Fruit fly (Drosophila melanogaster) whole organism, embryonic: Measurements from ENCODE around the gene QC.
A peak's percentile ranks its signal among the peaks of the same experiment; 100 is the strongest.

Experiments
- CG17912 ChIP-seq: fragments of 200-800 bp; sonication (Bioruptor generic); optimal IDR thresholded peaks from 2 replicates; lab custom pipeline; 2018; ENCODE audit warnings: missing biosample characterization, mild to moderate bottlenecking, missing genetic modification characterization
- CG2875 ChIP-seq: fragments of 200-800 bp; sonication (Bioruptor generic); optimal IDR thresholded peaks from 2 replicates; lab custom pipeline; 2017; ENCODE audit warnings: missing biosample characterization, mild to moderate bottlenecking, missing genetic modification characterization, missing genetic modification reagents
- CG42726 ChIP-seq: fragments of 200-800 bp; sonication (Bioruptor generic); IDR thresholded peaks from 2 replicates; pipeline ENCODE4 v1.3.6; 2022; ENCODE audit warnings: missing biosample characterization, missing genetic modification characterization; ENCODE audit not compliant: partially characterized antibody
- Oli ChIP-seq: fragments of 200-800 bp; sonication (Bioruptor generic); optimal IDR thresholded peaks from 2 replicates; lab custom pipeline; 2018; ENCODE audit warnings: missing biosample characterization, mild to moderate bottlenecking, missing genetic modification characterization, moderate library complexity
- bab2 ChIP-seq: fragments of 200-800 bp; sonication (Bioruptor generic); optimal IDR thresholded peaks from 2 replicates; lab custom pipeline; 2016; ENCODE audit warnings: missing biosample characterization, missing genetic modification characterization
- dm ChIP-seq: fragments of 200-800 bp; sonication (Bioruptor generic); optimal IDR thresholded peaks from 3 replicates; lab custom pipeline; 2016; ENCODE audit warnings: missing biosample characterization, missing genetic modification characterization
- tup ChIP-seq: fragments of 200-800 bp; sonication (Bioruptor generic); optimal IDR thresholded peaks from 2 replicates; lab custom pipeline; 2016; ENCODE audit warnings: missing biosample characterization, mild to moderate bottlenecking, missing genetic modification characterization, moderate library complexity

DNA sequence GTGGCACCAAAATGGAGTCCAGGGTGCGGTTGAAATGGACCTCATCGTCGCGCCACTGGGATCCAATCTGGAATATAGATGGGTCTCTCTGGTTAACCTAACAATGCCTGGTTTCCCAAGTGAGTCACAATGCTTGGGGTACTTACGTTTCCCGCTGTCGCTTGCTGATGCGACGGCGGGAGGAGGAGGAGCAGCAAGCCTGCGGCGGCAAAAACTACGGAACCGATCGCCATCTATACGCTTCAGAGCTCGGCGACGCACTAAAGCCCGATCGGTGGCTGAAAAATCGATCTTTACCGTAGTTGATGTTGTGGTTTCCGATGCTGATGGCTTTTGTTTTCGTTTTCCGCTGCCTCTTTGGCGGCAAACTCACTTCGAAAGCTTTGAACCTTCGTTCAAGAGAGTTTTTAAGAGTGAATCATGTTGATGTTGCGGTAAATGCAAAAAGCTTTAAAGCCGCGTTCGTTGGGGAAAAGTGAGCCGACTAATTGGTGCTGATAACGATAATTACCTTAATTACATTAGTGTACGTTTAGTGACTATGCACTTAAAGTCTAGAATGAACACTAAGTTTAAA is at the start of gene QC:
- TF ChIP-seq CG2875 (GFP tag; lab: Kevin White, UChicago) (no peak), bab2 (GFP tag; lab: Kevin White, UChicago) (no peak), Oli (tag; lab: Kevin White, UChicago) (no peak), CG42726 (GFP tag; lab: Robert Waterston, UW) (0 out of 2 replicates have a peak, but pooled peaks have one; percentile 9), tup (GFP tag; lab: Kevin White, UChicago) (no peak), dm (GFP tag; lab: Kevin White, UChicago) (no peak), CG17912 (no peak)
